Worm (Caenorhabditis elegans) whole organism, L1 larva: ENCODE results near the gene F13D11.3.

ENCODE experiments used
- C16A3.4 ChIP-seq: fragments of 150-350 bp; optimal IDR thresholded peaks from 2 replicates; lab custom pipeline; 2014; ENCODE audit warnings: missing biosample characterization, missing genetic modification characterization
- F16B12.6 ChIP-seq: fragments of 150-350 bp; optimal IDR thresholded peaks from 2 replicates; lab custom pipeline; 2014; ENCODE audit warnings: missing biosample characterization, missing genetic modification characterization
- alr-1 ChIP-seq: fragments of 200-800 bp; sonication (Bioruptor generic); optimal IDR thresholded peaks from 2 replicates; lab custom pipeline; 2018; ENCODE audit warnings: borderline replicate concordance, mild to moderate bottlenecking, missing genetic modification characterization, missing compliant biosample characterization
- ama-1 ChIP-seq: fragments of 150-350 bp; optimal IDR thresholded peaks from 2 replicates; lab custom pipeline; 2014
- blmp-1 ChIP-seq: fragments of 150-350 bp; optimal IDR thresholded peaks from 2 replicates; lab custom pipeline; 2014; ENCODE audit warnings: missing biosample characterization, missing genetic modification characterization
- ceh-82 ChIP-seq, 3 experiments: fragments of 150-350 bp in 1 of 3; sonication (generic microtip) in 2 of 3; optimal IDR thresholded peaks; 2 replicates each; lab custom pipeline; 2014 to 2017; ENCODE audit warnings: missing biosample characterization in 3 of 3, missing genetic modification characterization in 3 of 3
- ces-1 ChIP-seq: fragments of 150-350 bp; optimal IDR thresholded peaks from 2 replicates; lab custom pipeline; 2014; ENCODE audit warnings: missing biosample characterization, missing genetic modification reagents, missing genetic modification characterization
- dpl-1 ChIP-seq, 3 experiments: fragments of 150-350 bp in 2 of 3; sonication (generic microtip) in 1 of 3; optimal IDR thresholded peaks; 2 replicates each; lab custom pipeline; 2014 to 2017; ENCODE audit warnings: missing biosample characterization in 3 of 3, missing genetic modification characterization in 3 of 3, missing genetic modification reagents in 3 of 3
- egl-13 ChIP-seq: sonication (generic microtip); optimal IDR thresholded peaks from 2 replicates; lab custom pipeline; 2016; ENCODE audit warnings: missing genotype, missing genetic modification reagents, missing genetic modification characterization, missing compliant biosample characterization
- egl-27 ChIP-seq, 2 experiments: fragments of 150-350 bp in 1 of 2; sonication (generic microtip); optimal IDR thresholded peaks; 3 replicates each; lab custom pipeline; 2017 to 2018; ENCODE audit warnings: missing biosample characterization in 2 of 2, missing genetic modification characterization in 2 of 2, missing genetic modification reagents in 2 of 2
- elt-2 ChIP-seq: sonication (generic microtip); optimal IDR thresholded peaks from 2 replicates; lab custom pipeline; 2016; ENCODE audit warnings: missing genetic modification characterization, mild to moderate bottlenecking, inconsistent platforms, missing compliant biosample characterization, missing genetic modification reagents
- fkh-8 ChIP-seq: sonication (generic microtip); optimal IDR thresholded peaks from 2 replicates; lab custom pipeline; 2016; ENCODE audit warnings: mild to moderate bottlenecking, missing genetic modification characterization, missing compliant biosample characterization
- hlh-17 ChIP-seq: fragments of 200-800 bp; sonication (Bioruptor generic); optimal IDR thresholded peaks from 2 replicates; lab custom pipeline; 2018; ENCODE audit warnings: missing genetic modification characterization, mild to moderate bottlenecking, missing compliant biosample characterization, moderate library complexity, borderline replicate concordance
- hpl-2 ChIP-seq: fragments of 150-350 bp; optimal IDR thresholded peaks from 2 replicates; lab custom pipeline; 2014; ENCODE audit warnings: missing biosample characterization, missing genetic modification reagents, missing genetic modification characterization
- irx-1 ChIP-seq: sonication (generic microtip); optimal IDR thresholded peaks from 2 replicates; lab custom pipeline; 2016; ENCODE audit warnings: missing genetic modification characterization, missing compliant biosample characterization
- isw-1 ChIP-seq: fragments of 200-800 bp; sonication (Bioruptor generic); IDR thresholded peaks from 2 replicates; pipeline ENCODE4 v1.3.6; 2022; ENCODE audit warnings: missing genetic modification characterization, missing compliant biosample characterization
- lin-14 ChIP-seq: fragments of 200-800 bp; sonication (Bioruptor generic); optimal IDR thresholded peaks from 2 replicates; lab custom pipeline; 2018; ENCODE audit warnings: mild to moderate bottlenecking, missing genetic modification characterization, moderate library complexity, missing compliant biosample characterization
- lin-15B ChIP-seq: fragments of 150-350 bp; sonication (generic microtip); optimal IDR thresholded peaks from 3 replicates; lab custom pipeline; 2014; ENCODE audit warnings: missing biosample characterization, missing genetic modification characterization
- lin-35 ChIP-seq, 2 experiments: fragments of 150-350 bp; optimal IDR thresholded peaks; 2 replicates each; lab custom pipeline; 2014; ENCODE audit warnings: missing biosample characterization in 2 of 2, missing genetic modification characterization in 2 of 2, missing genetic modification reagents in 2 of 2
- lir-3 ChIP-seq: sonication (generic microtip); optimal IDR thresholded peaks from 2 replicates; lab custom pipeline; 2016; ENCODE audit warnings: mild to moderate bottlenecking, missing genetic modification characterization, moderate library complexity, missing compliant biosample characterization; ENCODE audit not compliant: poor library complexity
- lsy-2 ChIP-seq, 2 experiments: fragments of 150-350 bp; optimal IDR thresholded peaks; 2 replicates each; lab custom pipeline; 2014; ENCODE audit warnings: missing biosample characterization in 2 of 2, missing genetic modification characterization in 2 of 2
- mdl-1 ChIP-seq, 2 experiments: fragments of 150-350 bp; optimal IDR thresholded peaks; 2 replicates each; lab custom pipeline; 2014 to 2017; ENCODE audit warnings: missing biosample characterization in 2 of 2, missing genetic modification characterization in 2 of 2, inconsistent platforms in 1 of 2
- mef-2 ChIP-seq: fragments of 150-350 bp; optimal IDR thresholded peaks from 2 replicates; lab custom pipeline; 2014; ENCODE audit warnings: missing biosample characterization, missing genetic modification characterization
- mep-1 ChIP-seq: fragments of 150-350 bp; optimal IDR thresholded peaks from 2 replicates; lab custom pipeline; 2014; ENCODE audit warnings: missing biosample characterization, missing genetic modification characterization
- nhr-11 ChIP-seq: fragments of 150-350 bp; optimal IDR thresholded peaks from 2 replicates; lab custom pipeline; 2014; ENCODE audit warnings: missing biosample characterization, missing genetic modification characterization
- nhr-19 ChIP-seq: fragments of 200-800 bp; sonication (Bioruptor generic); conservative IDR thresholded peaks from 2 replicates; pipeline ENCODE4 v1.3.6; 2022; ENCODE audit warnings: missing genetic modification characterization, missing compliant biosample characterization
- nhr-20 ChIP-seq: sonication (generic microtip); optimal IDR thresholded peaks from 2 replicates; lab custom pipeline; 2016; ENCODE audit warnings: mild to moderate bottlenecking, missing genetic modification characterization, missing compliant biosample characterization
- nhr-28 ChIP-seq: fragments of 150-350 bp; optimal IDR thresholded peaks from 2 replicates; lab custom pipeline; 2014; ENCODE audit warnings: missing biosample characterization, missing genetic modification characterization
- nhr-47 ChIP-seq: sonication (generic microtip); optimal IDR thresholded peaks from 2 replicates; lab custom pipeline; 2016; ENCODE audit warnings: mild to moderate bottlenecking, missing genetic modification characterization, moderate library complexity, missing compliant biosample characterization
- nhr-71 ChIP-seq: sonication (generic microtip); optimal IDR thresholded peaks from 2 replicates; lab custom pipeline; 2016; ENCODE audit warnings: mild to moderate bottlenecking, missing genetic modification characterization, moderate library complexity, missing compliant biosample characterization
- nhr-76 ChIP-seq: sonication (generic microtip); optimal IDR thresholded peaks from 2 replicates; lab custom pipeline; 2017; ENCODE audit warnings: missing biosample characterization, missing genetic modification characterization
- nhr-77 ChIP-seq: fragments of 150-350 bp; optimal IDR thresholded peaks from 2 replicates; lab custom pipeline; 2014; ENCODE audit warnings: missing biosample characterization, missing genetic modification characterization
- nhr-85 ChIP-seq: sonication (generic microtip); peaks from one replicate; lab custom pipeline; 2016; ENCODE audit warnings: missing genetic modification characterization, inconsistent platforms, missing compliant biosample characterization
- nhr-90 ChIP-seq: sonication (generic microtip); optimal IDR thresholded peaks from 2 replicates; lab custom pipeline; 2016; ENCODE audit warnings: mild to moderate bottlenecking, missing genetic modification characterization, missing compliant biosample characterization; ENCODE audit not compliant: poor library complexity
- pag-3 ChIP-seq: sonication (generic microtip); optimal IDR thresholded peaks from 2 replicates; lab custom pipeline; 2017; ENCODE audit warnings: missing genetic modification characterization, mild to moderate bottlenecking, missing compliant biosample characterization, antibody characterized with exemption, borderline replicate concordance; ENCODE audit not compliant: insufficient read depth
- pax-3 ChIP-seq: fragments of 200-800 bp; sonication (Bioruptor generic); optimal IDR thresholded peaks from 2 replicates; lab custom pipeline; 2018; ENCODE audit warnings: mild to moderate bottlenecking, missing genetic modification characterization, moderate library complexity, missing compliant biosample characterization
- rnt-1 ChIP-seq: sonication (generic microtip); optimal IDR thresholded peaks from 2 replicates; lab custom pipeline; 2016; ENCODE audit warnings: mild to moderate bottlenecking, missing genetic modification characterization, moderate library complexity, missing compliant biosample characterization
- skn-1 ChIP-seq: fragments of 150-350 bp; optimal IDR thresholded peaks from 2 replicates; lab custom pipeline; 2014; ENCODE audit warnings: missing biosample characterization, missing genetic modification characterization
- snpc-4 ChIP-seq: fragments of 150-350 bp; optimal IDR thresholded peaks from 2 replicates; lab custom pipeline; 2014; ENCODE audit warnings: missing biosample characterization, missing genetic modification characterization
- snu-23 ChIP-seq: sonication (generic microtip); optimal IDR thresholded peaks from 2 replicates; lab custom pipeline; 2016; ENCODE audit warnings: missing genetic modification characterization, missing compliant biosample characterization
- sptf-1 ChIP-seq: fragments of 150-350 bp; optimal IDR thresholded peaks from 2 replicates; lab custom pipeline; 2014; ENCODE audit warnings: missing biosample characterization, missing genetic modification characterization
- sup-37 ChIP-seq: fragments of 200-800 bp; sonication (Bioruptor generic); optimal IDR thresholded peaks from 2 replicates; lab custom pipeline; 2018; ENCODE audit warnings: mild to moderate bottlenecking, missing genetic modification characterization, missing compliant biosample characterization
- swsn-7 ChIP-seq: sonication (generic microtip); optimal IDR thresholded peaks from 2 replicates; lab custom pipeline; 2016; ENCODE audit warnings: missing genetic modification characterization, missing compliant biosample characterization
- tlp-1 ChIP-seq: fragments of 150-350 bp; optimal IDR thresholded peaks from 2 replicates; lab custom pipeline; 2014; ENCODE audit warnings: missing biosample characterization, missing genetic modification characterization
- unc-130 ChIP-seq: fragments of 150-350 bp; optimal IDR thresholded peaks from 2 replicates; lab custom pipeline; 2017; ENCODE audit warnings: missing biosample characterization, missing genetic modification characterization, inconsistent platforms
- unc-30 ChIP-seq: sonication (generic microtip); optimal IDR thresholded peaks from 2 replicates; lab custom pipeline; 2017; ENCODE audit warnings: missing biosample characterization, missing genetic modification characterization
- unc-98 ChIP-seq: fragments of 200-800 bp; sonication (Bioruptor generic); IDR thresholded peaks from 2 replicates; pipeline ENCODE4 v1.3.6; 2022; ENCODE audit warnings: missing genetic modification characterization, missing compliant biosample characterization
- xbp-1 ChIP-seq: sonication (generic microtip); optimal IDR thresholded peaks from 2 replicates; lab custom pipeline; 2016; ENCODE audit warnings: missing genetic modification characterization, missing compliant biosample characterization
- zip-4 ChIP-seq: fragments of 200-800 bp; sonication (Bioruptor generic); optimal IDR thresholded peaks from 2 replicates; lab custom pipeline; 2018; ENCODE audit warnings: mild to moderate bottlenecking, missing genetic modification characterization, moderate library complexity, missing compliant biosample characterization
- ztf-4 ChIP-seq: fragments of 150-350 bp; optimal IDR thresholded peaks from 2 replicates; lab custom pipeline; 2014; ENCODE audit warnings: missing biosample characterization, missing genetic modification characterization

Gene F13D11.3

DNA sequence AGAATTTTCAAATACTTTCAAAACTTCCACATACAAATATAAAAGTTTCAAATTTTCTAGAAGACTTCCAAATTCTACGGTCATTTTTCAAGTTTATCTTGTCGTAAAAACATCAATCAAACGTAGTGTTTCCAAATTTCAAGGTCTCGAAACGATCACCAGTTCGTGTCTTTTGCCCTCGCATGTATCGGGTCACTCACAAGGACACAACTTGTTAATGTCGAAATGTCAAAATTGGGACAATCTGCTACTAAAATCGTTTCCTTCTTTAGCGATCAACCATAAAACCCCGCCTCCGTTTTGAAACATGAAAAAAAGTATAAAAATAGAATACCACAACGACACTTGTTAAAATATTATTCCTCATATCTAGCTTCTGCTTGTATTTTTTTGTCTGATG is 2.2 kb downstream of the F13D11.3 start:
- TF ChIP-seq sptf-1 (no peak), egl-13 (tag; lab: Kevin White, UChicago) (no peak), unc-98 (GFP tag; lab: Robert Waterston, UW) (no peak), hpl-2 (no peak), lin-14 (GFP tag; lab: Kevin White, UChicago) (peak; percentile 68), pax-3 (no peak), lsy-2 (tag; optimal IDR thresholded peaks at IDR 0.05; lab: Kevin White, UChicago) (no peak), lir-3 (tag; lab: Kevin White, UChicago) (no peak), hlh-17 (GFP tag; lab: Kevin White, UChicago) (no peak), tlp-1 (tag; lab: Kevin White, UChicago) (no peak), mep-1 (tag; lab: Kevin White, UChicago) (peak; percentile 66), ama-1 (lab: Kevin White, UChicago) (no peak), nhr-76 (no peak), pag-3 (tag; lab: Kevin White, UChicago) (no peak), fkh-8 (tag; lab: Kevin White, UChicago) (no peak), snpc-4 (no peak), nhr-71 (tag; lab: Kevin White, UChicago) (peak; percentile 30), nhr-19 (GFP tag; lab: Robert Waterston, UW) (no peak), xbp-1 (tag; lab: Kevin White, UChicago) (no peak), nhr-11 (tag; lab: Kevin White, UChicago) (no peak), nhr-77 (tag; lab: Kevin White, UChicago) (no peak), irx-1 (no peak), skn-1 (no peak), elt-2 (no peak), nhr-90 (tag; lab: Kevin White, UChicago) (no peak), ztf-4 (tag; lab: Kevin White, UChicago) (peak; percentile 7), nhr-28 (no peak), isw-1 (GFP tag; lab: Robert Waterston, UW) (no peak), snu-23 (GFP tag; lab: Kevin White, UChicago) (peak; percentile 31), egl-27 (tag; optimal IDR thresholded peaks at IDR 0.05; lab: Kevin White, UChicago) (no peak), unc-30 (tag; lab: Kevin White, UChicago) (no peak), alr-1 (tag; lab: Kevin White, UChicago) (no peak), unc-130 (tag; lab: Kevin White, UChicago) (no peak), nhr-20 (peak; percentile 46), ces-1 (GFP tag; lab: Kevin White, UChicago) (no peak), zip-4 (GFP tag; lab: Kevin White, UChicago) (no peak), ceh-82 (tag; optimal IDR thresholded peaks at IDR 0.05; lab: Kevin White, UChicago) (no peak), nhr-47 (tag; lab: Kevin White, UChicago) (no peak), rnt-1 (tag; lab: Kevin White, UChicago) (no peak), lin-15B (tag; lab: Kevin White, UChicago) (no peak), swsn-7 (tag; lab: Kevin White, UChicago) (no peak), mdl-1 (tag; optimal IDR thresholded peaks at IDR 0.05; lab: Kevin White, UChicago) (no peak), blmp-1 (tag; lab: Kevin White, UChicago) (no peak), dpl-1 (GFP tag; optimal IDR thresholded peaks at IDR 0.05; lab: Kevin White, UChicago) (no peak), C16A3.4 (tag; lab: Kevin White, UChicago) (no peak), sup-37 (GFP tag; lab: Kevin White, UChicago) (no peak), lin-35 (GFP tag; optimal IDR thresholded peaks at IDR 0.05; lab: Kevin White, UChicago) (no peak), F16B12.6 (tag; lab: Kevin White, UChicago) (no peak), mef-2 (tag; lab: Kevin White, UChicago) (no peak), nhr-85 (peak; percentile 87)
